Worm (Caenorhabditis elegans) whole organism, L1 larva: ENCODE data around the gene let-268.
A peak's percentile ranks its signal among the peaks of the same experiment; 100 is the strongest.

Source experiments
- C04F5.9 ChIP-seq: sonication (generic microtip); optimal IDR thresholded peaks from 2 replicates; lab custom pipeline; 2016; ENCODE audit warnings: missing genetic modification characterization, missing compliant biosample characterization
- Y116A8C.19 ChIP-seq: sonication (generic microtip); optimal IDR thresholded peaks from 2 replicates; lab custom pipeline; 2016; ENCODE audit warnings: missing compliant biosample characterization, missing genetic modification characterization, borderline replicate concordance
- ama-1 ChIP-seq: fragments of 150-350 bp; optimal IDR thresholded peaks from 2 replicates; lab custom pipeline; 2014
- blmp-1 ChIP-seq: fragments of 150-350 bp; optimal IDR thresholded peaks from 2 replicates; lab custom pipeline; 2014; ENCODE audit warnings: missing biosample characterization, missing genetic modification characterization
- ceh-63 ChIP-seq: fragments of 200-800 bp; sonication (Bioruptor generic); optimal IDR thresholded peaks from 2 replicates; lab custom pipeline; 2018; ENCODE audit warnings: mild to moderate bottlenecking, missing genetic modification characterization, missing compliant biosample characterization
- ceh-88 ChIP-seq: fragments of 200-800 bp; sonication (Bioruptor generic); IDR thresholded peaks from 2 replicates; pipeline ENCODE4 v1.3.6; 2022; ENCODE audit warnings: missing genetic modification characterization, missing compliant biosample characterization
- ceh-90 ChIP-seq: sonication (generic microtip); optimal IDR thresholded peaks from 2 replicates; lab custom pipeline; 2016; ENCODE audit warnings: missing genetic modification characterization, missing compliant biosample characterization
- dsc-1 ChIP-seq: sonication (generic microtip); optimal IDR thresholded peaks from 2 replicates; lab custom pipeline; 2016; ENCODE audit warnings: mild to moderate bottlenecking, missing genetic modification characterization, missing compliant biosample characterization
- efl-1 ChIP-seq, 4 experiments: fragments of 150-350 bp; optimal IDR thresholded peaks in 3 of 4; peaks in 1 of 4; 1 replicate in 1 of 4; 2 replicates in 3 of 4; lab custom pipeline; 2014; ENCODE audit warnings: missing biosample characterization in 2 of 4, missing genetic modification characterization in 2 of 4, missing genetic modification reagents in 2 of 4
- efl-3 ChIP-seq: fragments of 200-800 bp; sonication (Bioruptor generic); optimal IDR thresholded peaks from 2 replicates; lab custom pipeline; 2018; ENCODE audit warnings: mild to moderate bottlenecking, missing genetic modification characterization, missing compliant biosample characterization
- egl-13 ChIP-seq: sonication (generic microtip); optimal IDR thresholded peaks from 2 replicates; lab custom pipeline; 2016; ENCODE audit warnings: missing genotype, missing genetic modification reagents, missing genetic modification characterization, missing compliant biosample characterization
- egl-27 ChIP-seq, 2 experiments: fragments of 150-350 bp in 1 of 2; sonication (generic microtip); optimal IDR thresholded peaks; 3 replicates each; lab custom pipeline; 2017 to 2018; ENCODE audit warnings: missing biosample characterization in 2 of 2, missing genetic modification characterization in 2 of 2, missing genetic modification reagents in 2 of 2
- elt-3 ChIP-seq, 6 experiments: fragments of 150-350 bp in 1 of 6; sonication (generic microtip); optimal IDR thresholded peaks; 2 replicates each; lab custom pipeline; 2017 to 2018; ENCODE audit warnings: missing biosample characterization in 6 of 6, missing genetic modification characterization in 6 of 6, inconsistent platforms in 1 of 6
- ets-5 ChIP-seq: fragments of 200-800 bp; sonication (Bioruptor generic); IDR thresholded peaks from 2 replicates; pipeline ENCODE4 v1.3.6; 2022; ENCODE audit warnings: missing genetic modification characterization, missing compliant biosample characterization
- fkh-10 ChIP-seq: sonication (generic microtip); optimal IDR thresholded peaks from 2 replicates; lab custom pipeline; 2017; ENCODE audit warnings: missing biosample characterization, missing genetic modification reagents, missing genetic modification characterization
- fkh-4 ChIP-seq: sonication (generic microtip); optimal IDR thresholded peaks from 2 replicates; lab custom pipeline; 2016; ENCODE audit warnings: missing compliant biosample characterization, missing genetic modification characterization, borderline replicate concordance
- fos-1 ChIP-seq: fragments of 150-350 bp; optimal IDR thresholded peaks from 2 replicates; lab custom pipeline; 2014; ENCODE audit warnings: missing biosample characterization, missing genetic modification characterization
- hlh-17 ChIP-seq: fragments of 200-800 bp; sonication (Bioruptor generic); optimal IDR thresholded peaks from 2 replicates; lab custom pipeline; 2018; ENCODE audit warnings: missing genetic modification characterization, mild to moderate bottlenecking, missing compliant biosample characterization, moderate library complexity, borderline replicate concordance
- hpl-2 ChIP-seq: fragments of 150-350 bp; optimal IDR thresholded peaks from 2 replicates; lab custom pipeline; 2014; ENCODE audit warnings: missing biosample characterization, missing genetic modification reagents, missing genetic modification characterization
- isw-1 ChIP-seq: fragments of 200-800 bp; sonication (Bioruptor generic); IDR thresholded peaks from 2 replicates; pipeline ENCODE4 v1.3.6; 2022; ENCODE audit warnings: missing genetic modification characterization, missing compliant biosample characterization
- lin-14 ChIP-seq: fragments of 200-800 bp; sonication (Bioruptor generic); optimal IDR thresholded peaks from 2 replicates; lab custom pipeline; 2018; ENCODE audit warnings: mild to moderate bottlenecking, missing genetic modification characterization, moderate library complexity, missing compliant biosample characterization
- lin-15B ChIP-seq: fragments of 150-350 bp; sonication (generic microtip); optimal IDR thresholded peaks from 3 replicates; lab custom pipeline; 2014; ENCODE audit warnings: missing biosample characterization, missing genetic modification characterization
- lin-39 ChIP-seq: fragments of 150-350 bp; optimal IDR thresholded peaks from 2 replicates; lab custom pipeline; 2014; ENCODE audit warnings: missing biosample characterization, missing genetic modification reagents, missing genetic modification characterization
- lsy-2 ChIP-seq, 2 experiments: fragments of 150-350 bp; optimal IDR thresholded peaks; 2 replicates each; lab custom pipeline; 2014; ENCODE audit warnings: missing biosample characterization in 2 of 2, missing genetic modification characterization in 2 of 2
- mdl-1 ChIP-seq, 2 experiments: fragments of 150-350 bp; optimal IDR thresholded peaks; 2 replicates each; lab custom pipeline; 2014 to 2017; ENCODE audit warnings: missing biosample characterization in 2 of 2, missing genetic modification characterization in 2 of 2, inconsistent platforms in 1 of 2
- mef-2 ChIP-seq: fragments of 150-350 bp; optimal IDR thresholded peaks from 2 replicates; lab custom pipeline; 2014; ENCODE audit warnings: missing biosample characterization, missing genetic modification characterization
- nhr-19 ChIP-seq: fragments of 200-800 bp; sonication (Bioruptor generic); conservative IDR thresholded peaks from 2 replicates; pipeline ENCODE4 v1.3.6; 2022; ENCODE audit warnings: missing genetic modification characterization, missing compliant biosample characterization
- nhr-20 ChIP-seq: sonication (generic microtip); optimal IDR thresholded peaks from 2 replicates; lab custom pipeline; 2016; ENCODE audit warnings: mild to moderate bottlenecking, missing genetic modification characterization, missing compliant biosample characterization
- nhr-237 ChIP-seq: fragments of 150-350 bp; optimal IDR thresholded peaks from 2 replicates; lab custom pipeline; 2014; ENCODE audit warnings: missing biosample characterization, missing genetic modification characterization
- nhr-71 ChIP-seq: sonication (generic microtip); optimal IDR thresholded peaks from 2 replicates; lab custom pipeline; 2016; ENCODE audit warnings: mild to moderate bottlenecking, missing genetic modification characterization, moderate library complexity, missing compliant biosample characterization
- nhr-77 ChIP-seq: fragments of 150-350 bp; optimal IDR thresholded peaks from 2 replicates; lab custom pipeline; 2014; ENCODE audit warnings: missing biosample characterization, missing genetic modification characterization
- nhr-85 ChIP-seq: sonication (generic microtip); peaks from one replicate; lab custom pipeline; 2016; ENCODE audit warnings: missing genetic modification characterization, inconsistent platforms, missing compliant biosample characterization
- pag-3 ChIP-seq: sonication (generic microtip); optimal IDR thresholded peaks from 2 replicates; lab custom pipeline; 2017; ENCODE audit warnings: missing genetic modification characterization, mild to moderate bottlenecking, missing compliant biosample characterization, antibody characterized with exemption, borderline replicate concordance; ENCODE audit not compliant: insufficient read depth
- pax-3 ChIP-seq: fragments of 200-800 bp; sonication (Bioruptor generic); optimal IDR thresholded peaks from 2 replicates; lab custom pipeline; 2018; ENCODE audit warnings: mild to moderate bottlenecking, missing genetic modification characterization, moderate library complexity, missing compliant biosample characterization
- pqm-1 ChIP-seq: sonication (generic microtip); optimal IDR thresholded peaks from 3 replicates; lab custom pipeline; 2017; ENCODE audit warnings: missing biosample characterization, missing genetic modification characterization
- rnt-1 ChIP-seq: sonication (generic microtip); optimal IDR thresholded peaks from 2 replicates; lab custom pipeline; 2016; ENCODE audit warnings: mild to moderate bottlenecking, missing genetic modification characterization, moderate library complexity, missing compliant biosample characterization
- skn-1 ChIP-seq: fragments of 150-350 bp; optimal IDR thresholded peaks from 2 replicates; lab custom pipeline; 2014; ENCODE audit warnings: missing biosample characterization, missing genetic modification characterization
- sptf-1 ChIP-seq: fragments of 150-350 bp; optimal IDR thresholded peaks from 2 replicates; lab custom pipeline; 2014; ENCODE audit warnings: missing biosample characterization, missing genetic modification characterization
- sup-37 ChIP-seq: fragments of 200-800 bp; sonication (Bioruptor generic); optimal IDR thresholded peaks from 2 replicates; lab custom pipeline; 2018; ENCODE audit warnings: mild to moderate bottlenecking, missing genetic modification characterization, missing compliant biosample characterization
- swsn-7 ChIP-seq: sonication (generic microtip); optimal IDR thresholded peaks from 2 replicates; lab custom pipeline; 2016; ENCODE audit warnings: missing genetic modification characterization, missing compliant biosample characterization
- unc-86 ChIP-seq: sonication (generic microtip); optimal IDR thresholded peaks from 2 replicates; lab custom pipeline; 2016; ENCODE audit warnings: missing genetic modification characterization, missing compliant biosample characterization
- xbp-1 ChIP-seq: sonication (generic microtip); optimal IDR thresholded peaks from 2 replicates; lab custom pipeline; 2016; ENCODE audit warnings: missing genetic modification characterization, missing compliant biosample characterization
- zag-1 ChIP-seq: fragments of 150-350 bp; optimal IDR thresholded peaks from 2 replicates; lab custom pipeline; 2014; ENCODE audit warnings: missing biosample characterization, missing genetic modification characterization
- zip-4 ChIP-seq: fragments of 200-800 bp; sonication (Bioruptor generic); optimal IDR thresholded peaks from 2 replicates; lab custom pipeline; 2018; ENCODE audit warnings: mild to moderate bottlenecking, missing genetic modification characterization, moderate library complexity, missing compliant biosample characterization

Gene let-268

DNA sequence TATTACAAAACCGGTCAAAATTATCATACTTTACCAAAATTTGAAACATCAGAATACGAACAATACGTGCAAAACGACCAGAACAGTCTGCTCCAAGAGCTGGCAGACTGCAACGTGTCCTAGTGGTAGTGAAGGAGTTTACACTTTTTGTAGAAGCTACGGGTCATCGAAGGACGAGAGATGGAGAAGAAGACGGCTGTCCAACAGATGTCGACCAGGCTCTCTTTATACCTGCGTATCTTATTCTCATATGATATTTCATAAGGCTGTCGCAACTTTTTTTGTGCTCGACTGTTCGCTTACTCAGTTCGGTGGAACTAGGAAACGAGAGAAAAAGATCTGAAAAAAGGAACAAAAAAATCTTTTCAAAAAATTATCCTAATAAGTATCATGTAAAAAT is at the start of gene let-268:
TSS of gene let-268 (minus strand) at position 182 of the 400 bp plus-strand sequence.
- TF ChIP-seq lin-14 (GFP tag; lab: Kevin White, UChicago) (peak; percentile 38), sptf-1 (tag; lab: Kevin White, UChicago) (no peak), dsc-1 (no peak), zip-4 (no peak), isw-1 (GFP tag; lab: Robert Waterston, UW) (no peak), lsy-2 (tag; optimal IDR thresholded peaks at IDR 0.05; lab: Kevin White, UChicago) (no peak), rnt-1 (tag; lab: Kevin White, UChicago) (peak; percentile 42), hlh-17 (GFP tag; lab: Kevin White, UChicago) (no peak), fkh-4 (tag; lab: Kevin White, UChicago) (no peak), lin-15B (no peak), elt-3 (tag; optimal IDR thresholded peaks at IDR 0.05; lab: Kevin White, UChicago) (no peak)

ce11 chrII:10084482-10084881 is 44.7 kb upstream of the let-268 start:
- no peak for TF ChIP-seq ceh-90
- no peak for TF ChIP-seq nhr-20 (tag; lab: Kevin White, UChicago)
- TF ChIP-seq blmp-1, result no peak
- TF ChIP-seq ceh-88 (GFP tag; lab: Robert Waterston, UW), result no peak
- no peak for TF ChIP-seq nhr-85
- no peak for TF ChIP-seq nhr-19 (GFP tag; lab: Robert Waterston, UW)
- no peak for TF ChIP-seq zip-4
- no peak for TF ChIP-seq ceh-63 (GFP tag; lab: Kevin White, UChicago)
- no peak for TF ChIP-seq pqm-1 (tag; lab: Kevin White, UChicago)
- no peak for TF ChIP-seq unc-86 (tag; lab: Kevin White, UChicago)
- TF ChIP-seq pax-3 (tag; lab: Kevin White, UChicago), result no peak
- no peak for TF ChIP-seq ama-1 (lab: Kevin White, UChicago)
- no peak for TF ChIP-seq efl-1 (optimal IDR thresholded peaks at IDR 0.05; lab: Kevin White, UChicago)
- no peak for TF ChIP-seq efl-1 (GFP tag; optimal IDR thresholded peaks at IDR 0.05 in 1 of 2; lab: Kevin White, UChicago)
- no peak for TF ChIP-seq lin-39 (tag; lab: Kevin White, UChicago)
- no peak for TF ChIP-seq mef-2 (tag; lab: Kevin White, UChicago)
- TF ChIP-seq C04F5.9 (tag; lab: Kevin White, UChicago), result no peak

ce11 chrII:10075794-10076193 is 36.0 kb upstream of the let-268 start:
- TF ChIP-seq lin-14 (GFP tag; lab: Kevin White, UChicago), result peak; percentile 24
- TF ChIP-seq pax-3 (tag; lab: Kevin White, UChicago), result no peak
- TF ChIP-seq zip-4, result no peak
- TF ChIP-seq nhr-77 (tag; lab: Kevin White, UChicago), result peak; percentile 3

- TF ChIP-seq mdl-1 (tag; optimal IDR thresholded peaks at IDR 0.05; lab: Kevin White, UChicago) (no peak), mef-2 (tag; lab: Kevin White, UChicago) (no peak), ama-1 (lab: Kevin White, UChicago) (no peak), zag-1 (no peak), lin-39 (tag; lab: Kevin White, UChicago) (no peak), lin-14 (GFP tag; lab: Kevin White, UChicago) (peak; percentile 42), egl-27 (tag; optimal IDR thresholded peaks at IDR 0.05; lab: Kevin White, UChicago) (no peak), dsc-1 (no peak), sup-37 (GFP tag; lab: Kevin White, UChicago) (no peak), pqm-1 (tag; lab: Kevin White, UChicago) (no peak), nhr-237 (tag; lab: Kevin White, UChicago) (no peak), pax-3 (tag; lab: Kevin White, UChicago) (no peak), lin-15B (no peak), elt-3 (tag; optimal IDR thresholded peaks at IDR 0.05; lab: Kevin White, UChicago) (peak in 5 of 6 experiments; percentile 79 to 97 (median 95)), efl-3 (no peak), pag-3 (tag; lab: Kevin White, UChicago) (no peak), hpl-2 (no peak), lsy-2 (tag; optimal IDR thresholded peaks at IDR 0.05; lab: Kevin White, UChicago) (no peak), nhr-71 (tag; lab: Kevin White, UChicago) (no peak), blmp-1 (peak; percentile 87), Y116A8C.19 (tag; lab: Kevin White, UChicago) (no peak), fkh-10 (no peak), nhr-85 (peak; percentile 59), swsn-7 (no peak), egl-13 (tag; lab: Kevin White, UChicago) (no peak), xbp-1 (no peak), ceh-90 (no peak), skn-1 (tag; lab: Kevin White, UChicago) (no peak), ets-5 (GFP tag; lab: Robert Waterston, UW) (no peak), fos-1 (tag; lab: Kevin White, UChicago) (no peak), efl-1 (optimal IDR thresholded peaks at IDR 0.05; lab: Kevin White, UChicago) (no peak), efl-1 (GFP tag; optimal IDR thresholded peaks at IDR 0.05 in 1 of 2; lab: Kevin White, UChicago) (no peak), isw-1 (GFP tag; lab: Robert Waterston, UW) (no peak)
- TF ChIP-seq, all 84 proteins: peak for 4
These were observed 34.2 kb upstream of the let-268 start for ce11 chrII:10073986-10074385.
